Worm (Caenorhabditis elegans) whole organism, L3 larva: Measurements from ENCODE around the gene F58H1.3.

Experiments used
- R02D3.7 ChIP-seq: fragments of 150-350 bp; optimal IDR thresholded peaks from 2 replicates; lab custom pipeline; 2014; ENCODE audit warnings: missing biosample characterization, missing genetic modification characterization
- ZK546.5 ChIP-seq: sonication (generic microtip); optimal IDR thresholded peaks from 2 replicates; lab custom pipeline; 2017; ENCODE audit warnings: missing biosample characterization, missing genetic modification characterization
- aly-2 ChIP-seq: fragments of 150-350 bp; optimal IDR thresholded peaks from 2 replicates; lab custom pipeline; 2014; ENCODE audit warnings: missing biosample characterization, missing genetic modification characterization
- ama-1 ChIP-seq: fragments of 150-350 bp; optimal IDR thresholded peaks from 2 replicates; lab custom pipeline; 2018
- ceh-16 ChIP-seq: sonication (generic microtip); optimal IDR thresholded peaks from 2 replicates; lab custom pipeline; 2017; ENCODE audit warnings: missing biosample characterization, missing genetic modification characterization
- ceh-28 ChIP-seq: fragments of 150-350 bp; optimal IDR thresholded peaks from 2 replicates; lab custom pipeline; 2014; ENCODE audit warnings: missing biosample characterization, missing genetic modification reagents, missing genetic modification characterization
- ceh-82 ChIP-seq: fragments of 150-350 bp; optimal IDR thresholded peaks from 2 replicates; lab custom pipeline; 2014; ENCODE audit warnings: missing biosample characterization, missing genetic modification characterization
- ceh-9 ChIP-seq: sonication (generic microtip); optimal IDR thresholded peaks from 2 replicates; lab custom pipeline; 2018; ENCODE audit warnings: missing biosample characterization, missing genetic modification characterization
- daf-12 ChIP-seq: fragments of 150-350 bp; optimal IDR thresholded peaks from 2 replicates; lab custom pipeline; 2014; ENCODE audit warnings: missing biosample characterization, missing genetic modification reagents, missing genetic modification characterization
- egl-27 ChIP-seq: sonication (generic microtip); optimal IDR thresholded peaks from 4 replicates; lab custom pipeline; 2017; ENCODE audit warnings: missing biosample characterization, missing genetic modification reagents, missing genetic modification characterization
- egl-5 ChIP-seq: fragments of 150-350 bp; optimal IDR thresholded peaks from 2 replicates; lab custom pipeline; 2017; ENCODE audit warnings: missing biosample characterization, missing genetic modification reagents, missing genetic modification characterization, inconsistent platforms
- elt-1 ChIP-seq: fragments of 150-350 bp; optimal IDR thresholded peaks from 2 replicates; lab custom pipeline; 2014; ENCODE audit warnings: missing biosample characterization, missing genetic modification characterization
- elt-2 ChIP-seq: sonication (generic microtip); optimal IDR thresholded peaks from 2 replicates; lab custom pipeline; 2016; ENCODE audit warnings: missing genetic modification reagents, mild to moderate bottlenecking, missing genetic modification characterization, missing compliant biosample characterization
- elt-3 ChIP-seq, 3 experiments: fragments of 150-350 bp in 1 of 3; sonication (generic microtip) in 2 of 3; optimal IDR thresholded peaks; 2 replicates in 2 of 3; 4 replicates in 1 of 3; lab custom pipeline; 2014 to 2017; ENCODE audit warnings: missing biosample characterization in 3 of 3, missing genetic modification characterization in 3 of 3
- eor-1 ChIP-seq, 2 experiments: fragments of 150-350 bp; optimal IDR thresholded peaks; 2 replicates each; lab custom pipeline; 2014 to 2018; ENCODE audit warnings: missing biosample characterization in 2 of 2, missing genetic modification characterization in 2 of 2
- fkh-10 ChIP-seq: sonication (generic microtip); optimal IDR thresholded peaks from 2 replicates; lab custom pipeline; 2017; ENCODE audit warnings: missing biosample characterization, missing genetic modification reagents, missing genetic modification characterization
- fkh-2 ChIP-seq: fragments of 150-350 bp; optimal IDR thresholded peaks from 2 replicates; lab custom pipeline; 2014; ENCODE audit warnings: missing biosample characterization, missing genetic modification reagents, missing genetic modification characterization
- fos-1 ChIP-seq: fragments of 150-350 bp; optimal IDR thresholded peaks from 2 replicates; lab custom pipeline; 2014; ENCODE audit warnings: missing biosample characterization, missing genetic modification characterization
- hmg-11 ChIP-seq: sonication (generic microtip); optimal IDR thresholded peaks from 2 replicates; lab custom pipeline; 2016; ENCODE audit warnings: missing genetic modification characterization, missing compliant biosample characterization
- jun-1 ChIP-seq: fragments of 150-350 bp; optimal IDR thresholded peaks from 2 replicates; lab custom pipeline; 2014; ENCODE audit warnings: missing biosample characterization, missing genetic modification reagents, missing genetic modification characterization
- lin-15B ChIP-seq: fragments of 150-350 bp; optimal IDR thresholded peaks from 2 replicates; lab custom pipeline; 2014; ENCODE audit warnings: missing biosample characterization, missing genetic modification characterization
- lin-39 ChIP-seq: fragments of 150-350 bp; optimal IDR thresholded peaks from 2 replicates; lab custom pipeline; 2018; ENCODE audit warnings: missing biosample characterization, missing genetic modification reagents, missing genetic modification characterization
- lsy-12 ChIP-seq: sonication (generic microtip); optimal IDR thresholded peaks from 2 replicates; lab custom pipeline; 2016; ENCODE audit warnings: mild to moderate bottlenecking, missing genetic modification characterization, missing compliant biosample characterization
- mdl-1 ChIP-seq: fragments of 150-350 bp; optimal IDR thresholded peaks from 2 replicates; lab custom pipeline; 2014; ENCODE audit warnings: missing biosample characterization, missing genetic modification characterization
- mml-1 ChIP-seq: fragments of 150-350 bp; sonication (generic microtip); optimal IDR thresholded peaks from 3 replicates; lab custom pipeline; 2014; ENCODE audit warnings: missing biosample characterization, missing genetic modification characterization
- nfya-1 ChIP-seq: sonication (generic microtip); optimal IDR thresholded peaks from 2 replicates; lab custom pipeline; 2017; ENCODE audit warnings: missing genetic modification characterization, mild to moderate bottlenecking, missing compliant biosample characterization, antibody characterized with exemption, moderate library complexity; ENCODE audit not compliant: insufficient read depth
- nhr-11 ChIP-seq: fragments of 150-350 bp; optimal IDR thresholded peaks from 2 replicates; lab custom pipeline; 2014; ENCODE audit warnings: missing biosample characterization, missing genetic modification characterization
- nhr-12 ChIP-seq: fragments of 150-350 bp; optimal IDR thresholded peaks from 2 replicates; lab custom pipeline; 2014; ENCODE audit warnings: missing biosample characterization, missing genetic modification characterization
- nhr-23 ChIP-seq: fragments of 150-350 bp; optimal IDR thresholded peaks from 2 replicates; lab custom pipeline; 2014; ENCODE audit warnings: missing biosample characterization, missing genetic modification reagents, missing genetic modification characterization
- nhr-237 ChIP-seq: fragments of 150-350 bp; optimal IDR thresholded peaks from 2 replicates; lab custom pipeline; 2014; ENCODE audit warnings: missing biosample characterization, missing genetic modification characterization
- nhr-25 ChIP-seq: sonication (generic microtip); optimal IDR thresholded peaks from 2 replicates; lab custom pipeline; 2017; ENCODE audit warnings: missing biosample characterization, missing genetic modification characterization
- nhr-28 ChIP-seq: fragments of 150-350 bp; optimal IDR thresholded peaks from 2 replicates; lab custom pipeline; 2014; ENCODE audit warnings: missing biosample characterization, missing genetic modification characterization
- nhr-43 ChIP-seq: sonication (generic microtip); optimal IDR thresholded peaks from 2 replicates; lab custom pipeline; 2016; ENCODE audit warnings: mild to moderate bottlenecking, missing genetic modification characterization, missing compliant biosample characterization; ENCODE audit not compliant: poor library complexity, severe bottlenecking
- nhr-67 ChIP-seq: fragments of 150-350 bp; optimal IDR thresholded peaks from 2 replicates; lab custom pipeline; 2014; ENCODE audit warnings: missing biosample characterization, missing genetic modification characterization
- nhr-76 ChIP-seq: fragments of 150-350 bp; sonication (generic microtip); optimal IDR thresholded peaks from 5 replicates; lab custom pipeline; 2014; ENCODE audit warnings: missing biosample characterization, missing genetic modification characterization
- nhr-77 ChIP-seq: fragments of 150-350 bp; optimal IDR thresholded peaks from 2 replicates; lab custom pipeline; 2014; ENCODE audit warnings: missing biosample characterization, missing genetic modification characterization
- pha-4 ChIP-seq: fragments of 150-350 bp; optimal IDR thresholded peaks from 2 replicates; lab custom pipeline; 2014; ENCODE audit warnings: missing biosample characterization, missing genetic modification reagents, missing genetic modification characterization
- pqm-1 ChIP-seq: fragments of 150-350 bp; optimal IDR thresholded peaks from 2 replicates; lab custom pipeline; 2017; ENCODE audit warnings: missing biosample characterization, missing genetic modification characterization, inconsistent platforms
- sea-2 ChIP-seq: fragments of 150-350 bp; sonication (generic microtip); optimal IDR thresholded peaks from 4 replicates; lab custom pipeline; 2014; ENCODE audit warnings: missing biosample characterization, missing genetic modification reagents, missing genetic modification characterization
- skn-1 ChIP-seq: fragments of 150-350 bp; optimal IDR thresholded peaks from 2 replicates; lab custom pipeline; 2014; ENCODE audit warnings: missing biosample characterization, missing genetic modification characterization
- snpc-4 ChIP-seq: fragments of 150-350 bp; optimal IDR thresholded peaks from 2 replicates; lab custom pipeline; 2014; ENCODE audit warnings: missing biosample characterization, missing genetic modification characterization
- tbx-2 ChIP-seq: sonication (generic microtip); optimal IDR thresholded peaks from 2 replicates; lab custom pipeline; 2016; ENCODE audit warnings: mild to moderate bottlenecking, missing genetic modification characterization, missing compliant biosample characterization
- unc-39 ChIP-seq: sonication (generic microtip); optimal IDR thresholded peaks from 4 replicates; lab custom pipeline; 2017; ENCODE audit warnings: missing biosample characterization, missing genetic modification characterization
- unc-62 ChIP-seq: fragments of 150-350 bp; sonication (generic microtip); optimal IDR thresholded peaks from 4 replicates; lab custom pipeline; 2014; ENCODE audit warnings: missing biosample characterization, missing genetic modification reagents, missing genetic modification characterization
- zag-1 ChIP-seq: fragments of 150-350 bp; optimal IDR thresholded peaks from 2 replicates; lab custom pipeline; 2014; ENCODE audit warnings: missing biosample characterization, missing genetic modification characterization
- ztf-11 ChIP-seq: fragments of 150-350 bp; optimal IDR thresholded peaks from 2 replicates; lab custom pipeline; 2014; ENCODE audit warnings: missing biosample characterization, missing genetic modification characterization
- ztf-4 ChIP-seq: fragments of 150-350 bp; optimal IDR thresholded peaks from 2 replicates; lab custom pipeline; 2014; ENCODE audit warnings: missing biosample characterization, missing genetic modification characterization

F58H1.3 gene

DNA sequence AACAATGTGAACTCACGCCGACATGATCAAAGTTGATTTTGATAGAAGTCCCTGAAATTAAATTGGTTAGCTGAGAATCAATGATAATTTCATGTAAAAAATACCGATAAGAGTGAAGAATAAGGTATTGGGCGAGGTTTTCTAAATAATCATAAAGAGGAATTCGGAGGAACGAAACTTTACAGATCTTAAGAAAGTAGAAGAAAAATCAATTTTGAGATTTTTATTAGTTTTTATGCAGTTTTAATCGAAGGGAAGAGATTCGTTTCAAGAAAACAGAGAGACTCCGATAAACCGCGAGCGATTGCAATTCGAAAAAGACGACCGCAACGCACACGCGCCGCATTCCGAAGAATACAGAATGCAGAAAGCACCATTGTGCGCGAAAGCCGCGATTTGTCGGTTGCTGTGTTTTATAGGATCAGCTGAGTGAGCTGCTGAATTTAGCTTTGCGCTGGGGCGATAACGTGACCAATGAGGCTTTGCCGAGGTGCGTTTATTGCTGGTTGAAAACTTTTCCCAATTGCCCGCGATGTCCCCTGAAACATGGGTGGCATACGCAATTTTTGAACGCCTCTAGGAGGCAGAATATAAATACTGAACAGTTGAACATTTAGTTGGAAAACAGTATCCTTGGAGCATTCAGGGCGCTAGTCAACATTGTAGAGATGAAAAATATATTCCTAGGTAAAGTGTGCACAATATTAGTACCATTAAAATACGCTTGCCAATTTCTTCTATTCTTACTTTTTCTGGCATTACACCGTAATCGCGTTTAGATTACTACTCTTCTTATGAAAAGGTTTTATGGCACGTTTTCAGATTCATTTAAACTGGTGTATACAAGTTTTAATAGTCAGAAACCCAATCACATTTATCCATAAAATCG lies 46.1 kb downstream of the F58H1.3 start, which contains the start of gene snr-4:
TSS of gene snr-4 (minus strand) at position 51 of the 889 bp plus-strand sequence.
- TF ChIP-seq nhr-76 (tag; lab: Kevin White, UChicago), result peak; percentile 26
- TF ChIP-seq ZK546.5, result no peak
- no peak for TF ChIP-seq eor-1 (tag; optimal IDR thresholded peaks at IDR 0.05; lab: Kevin White, UChicago)
- TF ChIP-seq nhr-77 (tag; lab: Kevin White, UChicago), result peak; percentile 88
- TF ChIP-seq mdl-1, result peak; percentile 9
- TF ChIP-seq nhr-11, result peak; percentile 70
- peak; percentile 96 for TF ChIP-seq nfya-1 (tag; lab: Kevin White, UChicago)
- peak; percentile 84 for TF ChIP-seq egl-5 (tag; lab: Kevin White, UChicago)
- peak in 1 of 3 experiments; percentile 83 for TF ChIP-seq elt-3 (tag; optimal IDR thresholded peaks at IDR 0.05; lab: Kevin White, UChicago)
- peak; percentile 56 for TF ChIP-seq fkh-10 (GFP tag; lab: Kevin White, UChicago)
- TF ChIP-seq unc-62 (GFP tag; lab: Kevin White, UChicago), result peak; percentile 40
- TF ChIP-seq ztf-11 (tag; lab: Kevin White, UChicago), result no peak
- TF ChIP-seq nhr-237 (tag; lab: Kevin White, UChicago), result no peak
- TF ChIP-seq mml-1, result no peak
- TF ChIP-seq ztf-4 (tag; lab: Kevin White, UChicago), result peak; percentile 39
- TF ChIP-seq nhr-67 (tag; lab: Kevin White, UChicago), result no peak
- no peak for TF ChIP-seq nhr-12
- TF ChIP-seq ceh-28 (tag; lab: Kevin White, UChicago), result peak; percentile 81
- TF ChIP-seq ama-1 (lab: Kevin White, UChicago), result peak; percentile 98
- no peak for TF ChIP-seq zag-1
- no peak for TF ChIP-seq egl-27 (tag; lab: Kevin White, UChicago)
- no peak for TF ChIP-seq daf-12 (tag; lab: Kevin White, UChicago)
- TF ChIP-seq lsy-12 (tag; lab: Kevin White, UChicago), result peak; percentile 92
- TF ChIP-seq pqm-1 (tag; lab: Kevin White, UChicago), result peak; percentile 89
- TF ChIP-seq elt-1 (tag; lab: Kevin White, UChicago), result no peak
- peak; percentile 79 for TF ChIP-seq tbx-2 (tag; lab: Kevin White, UChicago)
- TF ChIP-seq sea-2 (GFP tag; lab: Kevin White, UChicago), result no peak
- TF ChIP-seq R02D3.7 (tag; lab: Kevin White, UChicago), result peak; percentile 86
- peak; percentile 88 for TF ChIP-seq pha-4 (tag; lab: Kevin White, UChicago)
- TF ChIP-seq lin-39, result peak; percentile 97
- TF ChIP-seq hmg-11 (tag; lab: Kevin White, UChicago), result peak; percentile 83
- TF ChIP-seq fos-1, result peak; percentile 74
- TF ChIP-seq unc-39 (tag; lab: Kevin White, UChicago), result no peak
- no peak for TF ChIP-seq fkh-2 (tag; lab: Kevin White, UChicago)
- TF ChIP-seq ceh-9 (tag; lab: Kevin White, UChicago), result no peak
- TF ChIP-seq ceh-82, result peak; percentile 90
- TF ChIP-seq snpc-4 (tag; lab: Kevin White, UChicago), result peak; percentile 100
- peak; percentile 95 for TF ChIP-seq nhr-25 (tag; lab: Kevin White, UChicago)
- peak; percentile 92 for TF ChIP-seq jun-1
- TF ChIP-seq nhr-43, result peak; percentile 90
- peak; percentile 92 for TF ChIP-seq lin-15B
- peak; percentile 87 for TF ChIP-seq skn-1 (tag; lab: Kevin White, UChicago)
- no peak for TF ChIP-seq nhr-28 (tag; lab: Kevin White, UChicago)
- peak; percentile 41 for TF ChIP-seq ceh-16
- TF ChIP-seq aly-2, result peak; percentile 63
- TF ChIP-seq elt-2 (tag; lab: Kevin White, UChicago), result peak; percentile 76
- TF ChIP-seq nhr-23 (tag; lab: Kevin White, UChicago), result peak; percentile 94
